Worm (Caenorhabditis elegans): ENCODE data around the gene ntp-1.

DNA sequence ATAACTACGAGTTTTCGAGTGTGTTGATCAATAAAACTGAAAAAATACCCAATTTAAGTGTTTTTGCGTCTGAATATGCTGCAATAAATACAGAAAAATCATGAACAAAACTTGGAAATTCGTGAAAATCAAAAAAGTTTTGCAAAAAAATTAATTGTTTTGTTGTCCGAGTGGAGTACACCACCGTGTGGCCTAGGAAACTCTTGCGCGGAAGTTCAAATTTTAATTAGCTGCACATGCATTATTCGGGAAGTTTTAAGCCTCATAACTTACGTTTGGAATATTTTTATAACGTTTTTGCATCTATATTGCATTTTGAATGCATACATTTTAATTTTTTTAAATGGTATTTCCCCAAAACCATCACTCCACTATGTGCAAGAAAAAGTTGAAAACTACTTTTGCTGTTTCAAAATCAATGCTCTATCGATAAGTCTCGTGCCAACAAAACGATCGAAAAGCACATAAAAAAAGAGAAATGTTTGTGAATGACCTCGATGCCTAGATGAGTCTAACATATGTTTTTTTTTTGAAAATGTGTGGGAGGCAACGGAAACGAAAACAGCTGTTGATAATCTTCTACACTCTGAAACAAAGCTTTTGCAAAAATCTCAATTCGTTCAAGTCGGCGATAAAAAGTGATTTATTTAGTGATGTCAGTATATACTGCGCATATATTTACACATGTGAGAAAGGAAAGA lies 21.9 kb upstream of the ntp-1 start:
- TF ChIP-seq aptf-3 (GFP tag; IDR thresholded peaks at IDR 0.05): no peak
- no peak for TF ChIP-seq lir-1 (GFP tag; conservative IDR thresholded peaks at IDR 0.05)
- no peak for TF ChIP-seq ama-1 (optimal IDR thresholded peaks at IDR 0.05)
- TF ChIP-seq ama-1 (GFP tag; optimal IDR thresholded peaks at IDR 0.05): no peak
- TF ChIP-seq attf-5 (GFP tag; optimal IDR thresholded peaks at IDR 0.05): no peak
- TF ChIP-seq nhr-179 (tag; optimal IDR thresholded peaks at IDR 0.05): no peak
- peak; percentile 36 for TF ChIP-seq him-1 (tag; optimal IDR thresholded peaks at IDR 0.05)
- TF ChIP-seq dpff-1 (tag; optimal IDR thresholded peaks at IDR 0.05): no peak
